Fruit fly (Drosophila melanogaster) whole organism, wandering third instar larva: Measurements from ENCODE around the gene ssp2.

Experiments used
- CG32264 ChIP-seq: fragments of 200-800 bp; sonication (Bioruptor generic); optimal IDR thresholded peaks from 2 replicates; lab custom pipeline; 2016; ENCODE audit warnings: missing biosample characterization, missing genetic modification characterization
- CG9705 ChIP-seq: fragments of 200-800 bp; sonication (Bioruptor generic); optimal IDR thresholded peaks from 2 replicates; lab custom pipeline; 2018; ENCODE audit warnings: missing biosample characterization, mild to moderate bottlenecking, missing genetic modification characterization
- CrebA ChIP-seq: fragments of 200-800 bp; sonication (Bioruptor generic); optimal IDR thresholded peaks from 2 replicates; lab custom pipeline; 2016; ENCODE audit warnings: missing biosample characterization, mild to moderate bottlenecking, missing genetic modification characterization, borderline replicate concordance
- Dfd ChIP-seq: fragments of >200 bp; optimal IDR thresholded peaks from 2 replicates; lab custom pipeline; 2017; ENCODE audit warnings: missing biosample characterization, missing genetic modification characterization
- Dif ChIP-seq: fragments of 200-275, 200-300 bp; sonication (Bioruptor generic); optimal IDR thresholded peaks from 2 replicates; lab custom pipeline; 2018; ENCODE audit warnings: missing biosample characterization, missing genetic modification characterization; ENCODE audit not compliant: partially characterized antibody
- GATAd ChIP-seq: sonication (Bioruptor generic); optimal IDR thresholded peaks from 2 replicates; lab custom pipeline; 2016; ENCODE audit warnings: missing biosample characterization, missing genetic modification characterization
- HLH106 ChIP-seq: fragments of 200-800 bp; optimal IDR thresholded peaks from 3 replicates; lab custom pipeline; 2019; ENCODE audit warnings: missing biosample characterization, mild to moderate bottlenecking, missing genetic modification characterization, moderate library complexity
- Hnf4 ChIP-seq: fragments of 200-800 bp; sonication (Bioruptor generic); optimal IDR thresholded peaks from 2 replicates; lab custom pipeline; 2016; ENCODE audit warnings: missing biosample characterization, mild to moderate bottlenecking, missing genetic modification characterization
- Hr78 ChIP-seq: fragments of >200 bp; optimal IDR thresholded peaks from 2 replicates; lab custom pipeline; 2017; ENCODE audit warnings: missing biosample characterization, missing genetic modification characterization
- Mio ChIP-seq: sonication (Bioruptor generic); optimal IDR thresholded peaks from 2 replicates; lab custom pipeline; 2016; ENCODE audit warnings: missing biosample characterization, missing genetic modification characterization
- Myc ChIP-seq: fragments of >200 bp; optimal IDR thresholded peaks from 2 replicates; lab custom pipeline; 2017
- N ChIP-seq: fragments of >200 bp; optimal IDR thresholded peaks from 2 replicates; lab custom pipeline; 2018; ENCODE audit warnings: missing biosample characterization, missing external identifiers, missing genetic modification characterization
- OdsH ChIP-seq: fragments of 200-800 bp; sonication (Bioruptor generic); optimal IDR thresholded peaks from 2 replicates; lab custom pipeline; 2016; ENCODE audit warnings: missing biosample characterization, mild to moderate bottlenecking, missing genetic modification characterization
- Rel ChIP-seq, 2 experiments: fragments of 200-800 bp; sonication (Bioruptor generic) in 1 of 2; optimal IDR thresholded peaks; 2 replicates in 1 of 2; 3 replicates in 1 of 2; lab custom pipeline; 2016 to 2019; ENCODE audit warnings: mild to moderate bottlenecking in 2 of 2, missing biosample characterization in 2 of 2, missing genetic modification characterization in 2 of 2, moderate library complexity in 1 of 2
- Sp1 ChIP-seq: fragments of 200-800 bp; sonication (Bioruptor generic); optimal IDR thresholded peaks from 3 replicates; lab custom pipeline; 2019; ENCODE audit warnings: missing biosample characterization, mild to moderate bottlenecking, missing genetic modification characterization, moderate library complexity
- br ChIP-seq: fragments of 200-800 bp; sonication (Bioruptor generic); optimal IDR thresholded peaks from 2 replicates; lab custom pipeline; 2016; ENCODE audit warnings: missing biosample characterization, missing genetic modification characterization
- brk ChIP-seq: fragments of 200-800 bp; sonication (Bioruptor generic); optimal IDR thresholded peaks from 2 replicates; lab custom pipeline; 2016; ENCODE audit warnings: missing biosample characterization, mild to moderate bottlenecking, missing genetic modification characterization
- dl ChIP-seq, 2 experiments: fragments of 175-275, 200-275 bp in 1 of 2; fragments of 200-275 bp in 1 of 2; sonication (Bioruptor generic); optimal IDR thresholded peaks; lab custom pipeline; 2018; ENCODE audit warnings: mild to moderate bottlenecking in 2 of 2, missing biosample characterization in 2 of 2, missing genetic modification characterization in 2 of 2, moderate library complexity in 2 of 2; ENCODE audit not compliant: partially characterized antibody in 2 of 2, insufficient read depth in 1 of 2
- dmrt93B ChIP-seq: fragments of 200-800 bp; sonication (Bioruptor generic); optimal IDR thresholded peaks from 2 replicates; lab custom pipeline; 2018; ENCODE audit warnings: missing biosample characterization, mild to moderate bottlenecking, missing genetic modification characterization
- ey ChIP-seq: fragments of 200-800 bp; sonication (Bioruptor generic); optimal IDR thresholded peaks from 2 replicates; lab custom pipeline; 2016; ENCODE audit warnings: missing biosample characterization, missing genetic modification characterization
- foxo ChIP-seq, 2 experiments: fragments of 200-800 bp; sonication (Bioruptor generic); optimal IDR thresholded peaks; 2 replicates in 1 of 2; 3 replicates in 1 of 2; lab custom pipeline; 2016 to 2017; ENCODE audit warnings: missing biosample characterization in 2 of 2, missing genetic modification characterization in 2 of 2
- h ChIP-seq: fragments of 200-800 bp; sonication (Bioruptor generic); optimal IDR thresholded peaks from 3 replicates; lab custom pipeline; 2016; ENCODE audit warnings: missing biosample characterization, mild to moderate bottlenecking, missing genetic modification characterization
- jim ChIP-seq: fragments of 175-275, 200-325 bp; sonication (Bioruptor generic); optimal IDR thresholded peaks from 2 replicates; lab custom pipeline; 2016; ENCODE audit warnings: missing biosample characterization, mild to moderate bottlenecking, missing genetic modification characterization
- lola ChIP-seq: fragments of >200 bp; optimal IDR thresholded peaks from 2 replicates; lab custom pipeline; 2017; ENCODE audit warnings: missing biosample characterization, missing genetic modification characterization
- pan ChIP-seq: fragments of >200 bp; optimal IDR thresholded peaks from 2 replicates; lab custom pipeline; 2017
- psq ChIP-seq: fragments of 200-800 bp; sonication (Bioruptor generic); optimal IDR thresholded peaks from 3 replicates; lab custom pipeline; 2017; ENCODE audit warnings: missing biosample characterization, mild to moderate bottlenecking, missing genetic modification characterization, moderate library complexity
- sage ChIP-seq: fragments of 200-800 bp; sonication (Bioruptor generic); optimal IDR thresholded peaks from 2 replicates; lab custom pipeline; 2016; ENCODE audit warnings: missing biosample characterization, mild to moderate bottlenecking, missing genetic modification characterization
- sv ChIP-seq: fragments of 200-800 bp; sonication (Bioruptor generic); optimal IDR thresholded peaks from 3 replicates; lab custom pipeline; 2016; ENCODE audit warnings: missing biosample characterization, missing genetic modification characterization
- tai ChIP-seq: sonication (Bioruptor generic); optimal IDR thresholded peaks from 2 replicates; lab custom pipeline; 2016; ENCODE audit warnings: missing biosample characterization, missing genetic modification characterization
- woc ChIP-seq: sonication (Bioruptor generic); optimal IDR thresholded peaks from 2 replicates; lab custom pipeline; 2016; ENCODE audit warnings: missing biosample characterization, mild to moderate bottlenecking, missing genetic modification characterization

ssp2 gene

dm6 chr3L:13993742-13994719 lies 29.0 kb downstream of the ssp2 start, which contains the start of gene CtsK1 (continued):
- peak; percentile 32 for TF ChIP-seq Hnf4 (GFP tag; lab: Kevin White, UChicago)
- no peak for TF ChIP-seq N (GFP tag; lab: Kevin White, UChicago)
- no peak for TF ChIP-seq Dif (GFP tag; lab: Kevin White, UChicago)
- TF ChIP-seq Mio (GFP tag; lab: Kevin White, UChicago) = no peak
- TF ChIP-seq CG32264 (GFP tag; lab: Kevin White, UChicago) = peak; percentile 14
- TF ChIP-seq, all 38 proteins: peak for 13

DNA sequence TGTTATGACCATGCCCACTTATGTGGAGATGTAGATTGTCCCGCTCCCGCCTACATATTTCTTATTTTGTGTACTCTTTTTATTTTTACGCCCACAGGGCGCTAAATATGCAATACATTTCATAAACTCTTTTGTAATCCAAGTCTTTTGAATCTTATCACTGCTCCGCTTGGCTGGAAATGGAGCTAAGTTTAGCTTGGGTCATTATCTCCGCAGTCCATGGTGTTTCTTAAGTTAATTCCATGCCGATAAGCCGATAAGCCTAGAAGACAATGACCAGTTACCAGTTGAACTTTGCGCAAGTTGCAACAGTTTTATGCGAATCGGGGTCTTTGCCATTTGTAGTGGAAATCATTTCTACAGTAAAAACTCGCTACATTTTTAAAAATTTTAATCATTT lies 31.4 kb downstream of the ssp2 start:
- no peak for TF ChIP-seq GATAd (GFP tag; lab: Kevin White, UChicago)
- TF ChIP-seq OdsH (GFP tag; lab: Kevin White, UChicago) = no peak
- TF ChIP-seq Hnf4 (GFP tag; lab: Kevin White, UChicago) = no peak
- no peak for TF ChIP-seq Rel (GFP tag; optimal IDR thresholded peaks at IDR 0.05; lab: Kevin White, UChicago)
- no peak for TF ChIP-seq Rel (tag; optimal IDR thresholded peaks at IDR 0.05; lab: Kevin White, UChicago)
- no peak for TF ChIP-seq Myc (lab: Kevin White, UChicago)
- no peak for TF ChIP-seq Dfd (GFP tag; lab: Kevin White, UChicago)
- no peak for TF ChIP-seq Hr78
- no peak for TF ChIP-seq CrebA (GFP tag; lab: Kevin White, UChicago)
- no peak for TF ChIP-seq ey (GFP tag; lab: Kevin White, UChicago)
- no peak for TF ChIP-seq sage (GFP tag; lab: Kevin White, UChicago)
- TF ChIP-seq Dif (GFP tag; lab: Kevin White, UChicago) = no peak
- TF ChIP-seq CG9705 (GFP tag; lab: Kevin White, UChicago) = no peak
- no peak for TF ChIP-seq woc (GFP tag; lab: Kevin White, UChicago)
- no peak for TF ChIP-seq lola (GFP tag; lab: Kevin White, UChicago)
- TF ChIP-seq dl (GFP tag; optimal IDR thresholded peaks at IDR 0.05; lab: Kevin White, UChicago; ENCODE audit: insufficient read depth in 1 of 2, partially characterized antibody in 2 of 2) = no peak
- no peak for TF ChIP-seq jim (GFP tag; lab: Kevin White, UChicago)
- TF ChIP-seq foxo (GFP tag; optimal IDR thresholded peaks at IDR 0.05; lab: Kevin White, UChicago) = no peak
- TF ChIP-seq N (GFP tag; lab: Kevin White, UChicago) = no peak
- no peak for TF ChIP-seq br (GFP tag; lab: Kevin White, UChicago)
- no peak for TF ChIP-seq h

DNA sequence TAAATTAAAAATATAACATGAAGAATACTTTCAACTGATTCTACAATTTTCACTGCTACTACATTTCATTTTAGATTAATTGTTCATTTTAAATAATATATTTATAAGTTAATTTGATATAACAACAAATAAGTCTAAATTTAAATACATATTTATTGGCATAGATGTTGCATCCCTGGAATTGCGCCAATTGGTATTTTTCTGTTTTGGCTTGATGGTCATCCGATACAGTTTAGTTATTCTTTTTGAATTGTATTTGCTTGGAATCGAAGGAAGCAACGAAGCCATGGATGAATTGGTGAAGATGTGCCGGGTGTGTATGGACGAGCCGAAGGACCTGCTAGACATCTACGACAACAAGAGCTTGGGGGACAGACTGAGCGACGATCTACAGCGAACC lies 32.0 kb downstream of the ssp2 start, which contains the start of gene CG17361:
CG17361 (plus strand) TSS at position 200 of the 400 bp plus-strand sequence.
- TF ChIP-seq pan (lab: Kevin White, UChicago) (no peak), HLH106 (peak; percentile 23), CrebA (GFP tag; lab: Kevin White, UChicago) (no peak), ey (GFP tag; lab: Kevin White, UChicago) (no peak)

- TF ChIP-seq sage (GFP tag; lab: Kevin White, UChicago) (no peak), Hr78 (no peak), dmrt93B (no peak), OdsH (GFP tag; lab: Kevin White, UChicago) (no peak), tai (GFP tag; lab: Kevin White, UChicago) (no peak), foxo (GFP tag; optimal IDR thresholded peaks at IDR 0.05; lab: Kevin White, UChicago) (no peak), brk (no peak), Sp1 (GFP tag; lab: Kevin White, UChicago) (no peak), CG32264 (GFP tag; lab: Kevin White, UChicago) (no peak), Rel (GFP tag; optimal IDR thresholded peaks at IDR 0.05; lab: Kevin White, UChicago) (no peak), Rel (tag; optimal IDR thresholded peaks at IDR 0.05; lab: Kevin White, UChicago) (no peak), lola (GFP tag; lab: Kevin White, UChicago) (no peak), Myc (lab: Kevin White, UChicago) (no peak), N (GFP tag; lab: Kevin White, UChicago) (no peak), br (GFP tag; lab: Kevin White, UChicago) (no peak), ey (GFP tag; lab: Kevin White, UChicago) (no peak), sv (GFP tag; lab: Kevin White, UChicago) (no peak), h (no peak), psq (GFP tag; lab: Kevin White, UChicago) (no peak), dl (GFP tag; optimal IDR thresholded peaks at IDR 0.05; lab: Kevin White, UChicago; ENCODE audit: insufficient read depth in 1 of 2, partially characterized antibody in 2 of 2) (no peak)
Observed at dm6 chr3L:13999204-13999603, 34.2 kb downstream of the ssp2 start, which contains the start of gene CG17359. TSS of gene CG17359 (minus strand) at chr3L:13999251.
